Worm (Caenorhabditis elegans) whole organism, young adult: ENCODE results near the gene C28D4.10.

Source experiments
- F23B12.7 ChIP-seq: sonication (generic microtip); optimal IDR thresholded peaks from 2 replicates; lab custom pipeline; 2017; ENCODE audit warnings: missing genetic modification characterization, mild to moderate bottlenecking, missing compliant biosample characterization, antibody characterized with exemption, moderate library complexity; ENCODE audit not compliant: insufficient read depth
- F55B11.4 ChIP-seq: sonication (generic microtip); optimal IDR thresholded peaks from 2 replicates; lab custom pipeline; 2016; ENCODE audit warnings: missing compliant biosample characterization, missing genetic modification characterization, borderline replicate concordance; ENCODE audit not compliant: insufficient read depth
- aptf-2 ChIP-seq: fragments of 200-800 bp; sonication (Bioruptor generic); conservative IDR thresholded peaks from 2 replicates; pipeline ENCODE4 v1.3.6; 2022; ENCODE audit warnings: missing genetic modification reagents, missing genetic modification characterization, missing compliant biosample characterization
- nfya-1 ChIP-seq: sonication (generic microtip); optimal IDR thresholded peaks from 2 replicates; lab custom pipeline; 2017; ENCODE audit warnings: antibody characterized with exemption, missing compliant biosample characterization, missing genetic modification characterization, borderline replicate concordance; ENCODE audit not compliant: insufficient read depth
- nfya-2 ChIP-seq: fragments of 200-800 bp; sonication (Bioruptor generic); IDR thresholded peaks from 2 replicates; pipeline ENCODE4 v1.3.6; 2022; ENCODE audit warnings: missing genetic modification reagents, missing genetic modification characterization, missing compliant biosample characterization
- nhr-120 ChIP-seq: fragments of 200-800 bp; sonication (Bioruptor generic); IDR thresholded peaks from 2 replicates; pipeline ENCODE4 v1.3.6; 2022; ENCODE audit warnings: missing genetic modification characterization, missing compliant biosample characterization
- sptf-2 ChIP-seq: fragments of 200-800 bp; sonication (Bioruptor generic); optimal IDR thresholded peaks from 2 replicates; lab custom pipeline; 2018; ENCODE audit warnings: mild to moderate bottlenecking, missing genetic modification characterization, missing compliant biosample characterization
- unc-130 ChIP-seq: sonication (generic microtip); optimal IDR thresholded peaks from 2 replicates; lab custom pipeline; 2016; ENCODE audit warnings: missing genetic modification reagents, missing genetic modification characterization, missing compliant biosample characterization
- unc-62 ChIP-seq: fragments of 150-350 bp; optimal IDR thresholded peaks from 2 replicates; lab custom pipeline; 2014; ENCODE audit warnings: missing biosample characterization, missing genetic modification reagents, missing genetic modification characterization

DNA sequence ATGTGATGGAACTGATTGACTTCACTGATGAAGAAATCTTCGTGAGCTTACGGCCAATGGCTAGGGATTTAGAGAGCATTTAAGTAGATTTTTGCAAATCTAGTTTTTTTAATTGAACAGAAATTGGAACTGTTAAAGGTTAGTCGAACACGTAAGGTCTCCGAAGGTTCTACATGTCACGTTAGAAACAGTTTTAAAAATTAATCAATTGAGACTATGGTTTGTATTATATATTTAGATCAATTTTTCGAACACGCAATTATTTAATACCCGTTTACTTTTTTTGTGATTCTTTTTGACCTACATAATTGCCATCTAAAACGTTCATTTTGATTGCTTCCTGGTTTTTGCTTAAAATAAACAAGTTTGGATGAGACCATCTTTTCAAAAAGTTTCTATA is 6.6 kb downstream of the C28D4.10 start, which contains the start of gene C28D4.4:
- no peak for TF ChIP-seq nfya-1
- TF ChIP-seq nhr-120, result no peak
- TF ChIP-seq aptf-2, result no peak
- TF ChIP-seq unc-62 (GFP tag; lab: Kevin White, UChicago), result no peak
- no peak for TF ChIP-seq F55B11.4
- TF ChIP-seq sptf-2 (GFP tag; lab: Kevin White, UChicago), result no peak
- no peak for TF ChIP-seq unc-130 (GFP tag; lab: Kevin White, UChicago)
- TF ChIP-seq F23B12.7 (tag; lab: Kevin White, UChicago), result no peak
- TF ChIP-seq nfya-2 (GFP tag; lab: Robert Waterston, UW), result no peak
